Worm (Caenorhabditis elegans) whole organism, young adult: ENCODE measurements around the gene F20B6.4.

ENCODE experiments used
- B0035.1 ChIP-seq: sonication (generic microtip); optimal IDR thresholded peaks from 2 replicates; lab custom pipeline; 2016; ENCODE audit warnings: missing genetic modification characterization, mild to moderate bottlenecking, missing compliant biosample characterization, missing genotype, missing genetic modification reagents
- F33H1.4 ChIP-seq: fragments of 200-800 bp; sonication (Bioruptor generic); IDR thresholded peaks from 2 replicates; pipeline ENCODE4 v1.3.6; 2022; ENCODE audit warnings: missing genetic modification reagents, missing genetic modification characterization, missing compliant biosample characterization
- F57C9.4 ChIP-seq: sonication (generic microtip); optimal IDR thresholded peaks from 2 replicates; lab custom pipeline; 2017; ENCODE audit warnings: mild to moderate bottlenecking, missing genetic modification characterization, missing compliant biosample characterization
- T26A5.8 ChIP-seq: sonication (generic microtip); optimal IDR thresholded peaks from 2 replicates; lab custom pipeline; 2016; ENCODE audit warnings: missing genetic modification characterization, missing compliant biosample characterization
- Y53G8AR.9 ChIP-seq: fragments of 200-800 bp; sonication (Bioruptor generic); conservative IDR thresholded peaks from 2 replicates; pipeline ENCODE4 v1.3.6; 2022; ENCODE audit warnings: missing genetic modification reagents, missing genetic modification characterization, missing compliant biosample characterization
- Y79H2A.3 ChIP-seq: fragments of 200-800 bp; sonication (Bioruptor generic); conservative IDR thresholded peaks from 2 replicates; pipeline ENCODE4 v1.3.6; 2022; ENCODE audit warnings: missing genetic modification reagents, missing genetic modification characterization, missing compliant biosample characterization
- ZK185.1 ChIP-seq: sonication (generic microtip); optimal IDR thresholded peaks from 2 replicates; lab custom pipeline; 2016; ENCODE audit warnings: mild to moderate bottlenecking, missing genetic modification characterization, missing compliant biosample characterization; ENCODE audit not compliant: poor library complexity, severe bottlenecking
- aptf-2 ChIP-seq: fragments of 200-800 bp; sonication (Bioruptor generic); conservative IDR thresholded peaks from 2 replicates; pipeline ENCODE4 v1.3.6; 2022; ENCODE audit warnings: missing genetic modification reagents, missing genetic modification characterization, missing compliant biosample characterization
- aptf-3 ChIP-seq: fragments of 200-800 bp; sonication (Bioruptor generic); IDR thresholded peaks from 2 replicates; pipeline ENCODE4 v1.3.6; 2022; ENCODE audit warnings: missing genetic modification characterization, missing compliant biosample characterization
- attf-3 ChIP-seq: fragments of 200-800 bp; sonication (Bioruptor generic); conservative IDR thresholded peaks from 2 replicates; pipeline ENCODE4 v1.3.6; 2022; ENCODE audit warnings: missing genetic modification reagents, missing genetic modification characterization, missing compliant biosample characterization
- attf-5 ChIP-seq: fragments of 200-800 bp; sonication (Bioruptor generic); optimal IDR thresholded peaks from 2 replicates; lab custom pipeline; 2018; ENCODE audit warnings: mild to moderate bottlenecking, missing genetic modification characterization, missing compliant biosample characterization
- attf-6 ChIP-seq: fragments of 200-800 bp; sonication (Bioruptor generic); IDR thresholded peaks from 2 replicates; pipeline ENCODE4 v1.3.6; 2022; ENCODE audit warnings: missing genetic modification reagents, missing genetic modification characterization, missing compliant biosample characterization
- bed-1 ChIP-seq: fragments of 200-800 bp; sonication (Bioruptor generic); IDR thresholded peaks from 2 replicates; pipeline ENCODE4 v1.3.6; 2022; ENCODE audit warnings: missing genetic modification reagents, missing genetic modification characterization, missing compliant biosample characterization
- egl-18 ChIP-seq: fragments of 200-800 bp; sonication (Bioruptor generic); IDR thresholded peaks from 2 replicates; pipeline ENCODE4 v1.3.6; 2022; ENCODE audit warnings: missing genetic modification reagents, missing genetic modification characterization, missing compliant biosample characterization
- egl-44 ChIP-seq: fragments of 200-800 bp; sonication (Bioruptor generic); IDR thresholded peaks from 2 replicates; pipeline ENCODE4 v1.3.6; 2022; ENCODE audit warnings: missing genetic modification reagents, missing genetic modification characterization, missing compliant biosample characterization
- gei-17 ChIP-seq: fragments of 200-800 bp; sonication (Bioruptor generic); optimal IDR thresholded peaks from 2 replicates; lab custom pipeline; 2018; ENCODE audit warnings: mild to moderate bottlenecking, missing genetic modification characterization, missing compliant biosample characterization
- hlh-26 ChIP-seq: fragments of 200-800 bp; sonication (Bioruptor generic); conservative IDR thresholded peaks from 2 replicates; pipeline ENCODE4 v1.3.6; 2022; ENCODE audit warnings: missing genetic modification reagents, missing genetic modification characterization, missing compliant biosample characterization
- hsf-1 ChIP-seq: fragments of 200-800 bp; sonication (Bioruptor generic); IDR thresholded peaks from 2 replicates; pipeline ENCODE4 v1.3.6; 2022; ENCODE audit warnings: missing genetic modification reagents, missing genetic modification characterization, missing compliant biosample characterization
- lag-1 ChIP-seq: fragments of 200-800 bp; sonication (Bioruptor generic); IDR thresholded peaks from 2 replicates; pipeline ENCODE4 v1.3.6; 2022; ENCODE audit warnings: missing genetic modification reagents, missing genetic modification characterization, missing compliant biosample characterization
- let-607 ChIP-seq, 2 experiments: fragments of 200-800 bp in 1 of 2; sonication (Bioruptor generic) in 1 of 2; sonication (generic microtip) in 1 of 2; optimal IDR thresholded peaks; 2 replicates each; lab custom pipeline; 2016 to 2018; ENCODE audit warnings: mild to moderate bottlenecking in 2 of 2, missing compliant biosample characterization in 2 of 2, missing genetic modification characterization in 2 of 2, moderate library complexity in 2 of 2, missing genotype in 1 of 2
- lin-35 ChIP-seq, 3 experiments: fragments of 150-350 bp in 2 of 3; sonication (generic microtip) in 1 of 3; optimal IDR thresholded peaks; 2 replicates each; lab custom pipeline; 2014 to 2018; ENCODE audit warnings: missing biosample characterization in 3 of 3, missing genetic modification characterization in 3 of 3, missing genetic modification reagents in 3 of 3
- lir-1 ChIP-seq: fragments of 200-800 bp; sonication (Bioruptor generic); conservative IDR thresholded peaks from 2 replicates; pipeline ENCODE4 v1.3.6; 2022; ENCODE audit warnings: missing genetic modification reagents, missing genetic modification characterization, missing compliant biosample characterization
- madf-10 ChIP-seq: sonication (generic microtip); optimal IDR thresholded peaks from 2 replicates; lab custom pipeline; 2016; ENCODE audit warnings: mild to moderate bottlenecking, missing genetic modification characterization, missing compliant biosample characterization
- madf-6 ChIP-seq: fragments of 200-800 bp; sonication (Bioruptor generic); IDR thresholded peaks from 2 replicates; pipeline ENCODE4 v1.3.6; 2022; ENCODE audit warnings: missing genetic modification reagents, missing genetic modification characterization, missing compliant biosample characterization
- mcd-1 ChIP-seq: fragments of 200-800 bp; sonication (Bioruptor generic); IDR thresholded peaks from 2 replicates; pipeline ENCODE4 v1.3.6; 2022; ENCODE audit warnings: missing genetic modification reagents, missing genetic modification characterization, missing compliant biosample characterization
- mel-28 ChIP-seq: sonication (generic microtip); optimal IDR thresholded peaks from 2 replicates; lab custom pipeline; 2016; ENCODE audit warnings: borderline replicate concordance, mild to moderate bottlenecking, missing genetic modification characterization, missing compliant biosample characterization
- mes-4 ChIP-seq: sonication (generic microtip); optimal IDR thresholded peaks from 2 replicates; lab custom pipeline; 2016; ENCODE audit warnings: missing genotype, missing genetic modification characterization, missing compliant biosample characterization
- mxl-1 ChIP-seq: sonication (generic microtip); optimal IDR thresholded peaks from 2 replicates; lab custom pipeline; 2016; ENCODE audit warnings: missing genetic modification characterization, missing compliant biosample characterization
- nfya-1 ChIP-seq: sonication (generic microtip); optimal IDR thresholded peaks from 2 replicates; lab custom pipeline; 2017; ENCODE audit warnings: antibody characterized with exemption, missing compliant biosample characterization, missing genetic modification characterization, borderline replicate concordance; ENCODE audit not compliant: insufficient read depth
- nhr-27 ChIP-seq: fragments of 200-800 bp; sonication (Bioruptor generic); optimal IDR thresholded peaks from 2 replicates; lab custom pipeline; 2018; ENCODE audit warnings: mild to moderate bottlenecking, missing genetic modification characterization, moderate library complexity, missing compliant biosample characterization
- nhr-90 ChIP-seq: sonication (generic microtip); optimal IDR thresholded peaks from 2 replicates; lab custom pipeline; 2016; ENCODE audit warnings: missing genotype, mild to moderate bottlenecking, missing genetic modification characterization, missing compliant biosample characterization
- pbrm-1 ChIP-seq: fragments of 200-800 bp; sonication (Bioruptor generic); IDR thresholded peaks from 2 replicates; pipeline ENCODE4 v1.3.6; 2022; ENCODE audit warnings: missing genetic modification reagents, missing genetic modification characterization, missing compliant biosample characterization
- rec-8 ChIP-seq, 2 experiments: sonication (generic microtip); optimal IDR thresholded peaks; 2 replicates each; lab custom pipeline; 2016; ENCODE audit warnings: mild to moderate bottlenecking in 2 of 2, missing genetic modification characterization in 2 of 2, missing genetic modification reagents in 2 of 2, missing genotype in 2 of 2, missing biosample characterization in 1 of 2, missing compliant biosample characterization in 1 of 2, moderate library complexity in 1 of 2
- snpc-1.1 ChIP-seq: sonication (generic microtip); optimal IDR thresholded peaks from 2 replicates; lab custom pipeline; 2017; ENCODE audit warnings: missing genetic modification characterization, mild to moderate bottlenecking, missing compliant biosample characterization, antibody characterized with exemption, moderate library complexity, missing genotype, missing genetic modification reagents; ENCODE audit not compliant: insufficient read depth
- snpc-1.3 ChIP-seq: sonication (generic microtip); optimal IDR thresholded peaks from 2 replicates; lab custom pipeline; 2017; ENCODE audit warnings: missing genetic modification characterization, mild to moderate bottlenecking, missing compliant biosample characterization, antibody characterized with exemption, moderate library complexity, missing genotype, missing genetic modification reagents; ENCODE audit not compliant: insufficient read depth
- snpc-4 ChIP-seq, 5 experiments: fragments of 150-350 bp in 1 of 5; sonication (generic microtip) in 4 of 5; optimal IDR thresholded peaks; 2 replicates each; lab custom pipeline; 2014 to 2018; ENCODE audit warnings: missing genetic modification characterization in 5 of 5, missing biosample characterization in 3 of 5, antibody characterized with exemption in 2 of 5, mild to moderate bottlenecking in 2 of 5, missing compliant biosample characterization in 2 of 5, missing genotype in 2 of 5, moderate library complexity in 2 of 5, missing genetic modification reagents in 1 of 5
- sptf-2 ChIP-seq: fragments of 200-800 bp; sonication (Bioruptor generic); optimal IDR thresholded peaks from 2 replicates; lab custom pipeline; 2018; ENCODE audit warnings: mild to moderate bottlenecking, missing genetic modification characterization, missing compliant biosample characterization
- tbp1 ChIP-seq: fragments of 200-800 bp; sonication (Bioruptor generic); optimal IDR thresholded peaks from 2 replicates; lab custom pipeline; 2018; ENCODE audit warnings: mild to moderate bottlenecking, missing genetic modification characterization, missing compliant biosample characterization
- tbx-9 ChIP-seq: sonication (generic microtip); optimal IDR thresholded peaks from 2 replicates; lab custom pipeline; 2016; ENCODE audit warnings: borderline replicate concordance, missing genetic modification characterization, inconsistent platforms, missing compliant biosample characterization
- tlf-1 ChIP-seq: fragments of 200-800 bp; sonication (Bioruptor generic); optimal IDR thresholded peaks from 2 replicates; lab custom pipeline; 2018; ENCODE audit warnings: mild to moderate bottlenecking, missing genetic modification characterization, missing compliant biosample characterization
- unc-130 ChIP-seq: sonication (generic microtip); optimal IDR thresholded peaks from 2 replicates; lab custom pipeline; 2016; ENCODE audit warnings: missing genetic modification reagents, missing genetic modification characterization, missing compliant biosample characterization
- ztf-22 ChIP-seq: fragments of 200-800 bp; sonication (Bioruptor generic); optimal IDR thresholded peaks from 2 replicates; lab custom pipeline; 2018; ENCODE audit warnings: mild to moderate bottlenecking, missing genetic modification characterization, moderate library complexity, missing compliant biosample characterization
- ztf-25 ChIP-seq: fragments of 200-800 bp; sonication (Bioruptor generic); IDR thresholded peaks from 2 replicates; pipeline ENCODE4 v1.3.6; 2022; ENCODE audit warnings: missing genetic modification reagents, missing genetic modification characterization, missing compliant biosample characterization
- ztf-26 ChIP-seq: sonication (generic microtip); optimal IDR thresholded peaks from 2 replicates; lab custom pipeline; 2017; ENCODE audit warnings: missing genetic modification characterization, missing compliant biosample characterization
- ztf-28 ChIP-seq: fragments of 200-800 bp; sonication (Bioruptor generic); IDR thresholded peaks from 2 replicates; pipeline ENCODE4 v1.3.6; 2022; ENCODE audit warnings: missing genetic modification reagents, missing genetic modification characterization, missing compliant biosample characterization
- ztf-3 ChIP-seq: fragments of 200-800 bp; sonication (Bioruptor generic); optimal IDR thresholded peaks from 2 replicates; lab custom pipeline; 2018; ENCODE audit warnings: mild to moderate bottlenecking, missing genetic modification characterization, missing compliant biosample characterization

Gene F20B6.4

ce11 chrX:4209131-4209530, 12.8 kb upstream of the F20B6.4 start (continued):
- TF ChIP-seq ztf-22 (GFP tag; lab: Kevin White, UChicago) = peak; percentile 63
- TF ChIP-seq lag-1 (GFP tag; lab: Robert Waterston, UW) = peak; percentile 96
- peak; percentile 68 for TF ChIP-seq F57C9.4 (tag; lab: Kevin White, UChicago)
- TF ChIP-seq egl-44 (GFP tag; lab: Robert Waterston, UW) = peak; percentile 96
- TF ChIP-seq mxl-1 (tag; lab: Kevin White, UChicago) = no peak
- TF ChIP-seq tbp1 (GFP tag; lab: Kevin White, UChicago) = peak; percentile 79
- TF ChIP-seq rec-8 (tag; optimal IDR thresholded peaks at IDR 0.05; lab: Kevin White, UChicago) = peak; percentile 10 to 26
- peak; percentile 54 for TF ChIP-seq attf-5 (GFP tag; lab: Kevin White, UChicago)
- TF ChIP-seq lin-35 (GFP tag; optimal IDR thresholded peaks at IDR 0.05; lab: Kevin White, UChicago) = peak in 2 of 3 experiments; percentile 80 to 99
- peak; percentile 75 for TF ChIP-seq snpc-1.3 (tag; lab: Kevin White, UChicago)
- TF ChIP-seq ztf-28 (GFP tag; lab: Robert Waterston, UW) = no peak
- TF ChIP-seq attf-3 (GFP tag; lab: Robert Waterston, UW) = 0 out of 2 replicates have a peak, but pooled peaks have one; percentile 21
- TF ChIP-seq madf-6 (GFP tag; lab: Robert Waterston, UW) = peak; percentile 41
- TF ChIP-seq hlh-26 (GFP tag; lab: Robert Waterston, UW) = no peak
- 0 out of 2 replicates have a peak, but pooled peaks have one; percentile 28 for TF ChIP-seq hsf-1 (GFP tag; lab: Robert Waterston, UW)
- TF ChIP-seq madf-10 (tag; lab: Kevin White, UChicago) = peak; percentile 96
- peak; percentile 99 for TF ChIP-seq egl-18 (GFP tag; lab: Robert Waterston, UW)
- peak; percentile 36; the same call in 1 of the 2 replicates for TF ChIP-seq F33H1.4 (GFP tag; lab: Robert Waterston, UW)
- peak; percentile 96 for TF ChIP-seq lir-1 (GFP tag; lab: Robert Waterston, UW)
- TF ChIP-seq B0035.1 (tag; lab: Kevin White, UChicago) = peak; percentile 95
- TF ChIP-seq snpc-1.1 = no peak
- 0 out of 2 replicates have a peak, but pooled peaks have one; percentile 57 for TF ChIP-seq aptf-2
- TF ChIP-seq nhr-27 = peak; percentile 89
- TF ChIP-seq mes-4 (tag; lab: Kevin White, UChicago) = no peak
- TF ChIP-seq ZK185.1 (tag; lab: Kevin White, UChicago) = peak; percentile 98
- peak; percentile 97 for TF ChIP-seq pbrm-1 (GFP tag; lab: Robert Waterston, UW)
- TF ChIP-seq tbx-9 = no peak
- peak; percentile 99 for TF ChIP-seq tlf-1 (GFP tag; lab: Kevin White, UChicago)
- TF ChIP-seq bed-1 = 0 out of 2 replicates have a peak, but pooled peaks have one; percentile 83
- no peak for TF ChIP-seq T26A5.8 (tag; lab: Kevin White, UChicago)
- no peak for TF ChIP-seq nfya-1
- peak; percentile 43 for TF ChIP-seq sptf-2 (GFP tag; lab: Kevin White, UChicago)
- no peak for TF ChIP-seq Y79H2A.3 (GFP tag; lab: Robert Waterston, UW)
- TF ChIP-seq mcd-1 = peak; percentile 92
- no peak for TF ChIP-seq attf-6 (GFP tag; lab: Robert Waterston, UW)
- peak; percentile 100 for TF ChIP-seq ztf-26 (tag; lab: Kevin White, UChicago)
- TF ChIP-seq unc-130 (GFP tag; lab: Kevin White, UChicago) = peak; percentile 0
- TF ChIP-seq nhr-90 = peak; percentile 91
- TF ChIP-seq mel-28 (tag; lab: Kevin White, UChicago) = no peak
- TF ChIP-seq ztf-3 (GFP tag; lab: Kevin White, UChicago) = peak; percentile 90
- TF ChIP-seq snpc-4 (GFP tag; optimal IDR thresholded peaks at IDR 0.05; lab: Kevin White, UChicago) = peak; percentile 71
- TF ChIP-seq snpc-4 (tag; optimal IDR thresholded peaks at IDR 0.05; lab: Kevin White, UChicago) = peak; percentile 81 to 89 (median 86)
- TF ChIP-seq let-607 (tag; optimal IDR thresholded peaks at IDR 0.05; lab: Kevin White, UChicago) = peak; percentile 75 to 94
- no peak for TF ChIP-seq aptf-3 (GFP tag; lab: Robert Waterston, UW)
- no peak for TF ChIP-seq ztf-25
- TF ChIP-seq Y53G8AR.9 (GFP tag; lab: Robert Waterston, UW) = peak; percentile 99
- peak; percentile 98 for TF ChIP-seq gei-17
